Fruit fly (Drosophila melanogaster) whole organism, pupa: ENCODE data around the gene CG5381.

Experiments
- CG14655 ChIP-seq: fragments of 200-800 bp; sonication (Bioruptor generic); optimal IDR thresholded peaks from 3 replicates; lab custom pipeline; 2017; ENCODE audit warnings: mild to moderate bottlenecking, missing biosample characterization, missing genetic modification reagents, missing genetic modification characterization
- CG15710 ChIP-seq: fragments of 200-800 bp; sonication (Bioruptor generic); optimal IDR thresholded peaks from 2 replicates; lab custom pipeline; 2018; ENCODE audit warnings: missing biosample characterization, mild to moderate bottlenecking, missing genetic modification characterization, moderate library complexity
- CG9948 ChIP-seq: fragments of 200-800 bp; sonication (Bioruptor generic); optimal IDR thresholded peaks from 2 replicates; lab custom pipeline; 2018; ENCODE audit warnings: missing biosample characterization, mild to moderate bottlenecking, missing genetic modification characterization, moderate library complexity
- D1 ChIP-seq: fragments of 200-800 bp; sonication (Bioruptor generic); optimal IDR thresholded peaks from 2 replicates; lab custom pipeline; 2018; ENCODE audit warnings: missing biosample characterization, mild to moderate bottlenecking, missing genetic modification characterization, moderate library complexity
- EcR ChIP-seq: fragments of 200-800 bp; sonication (Bioruptor generic); optimal IDR thresholded peaks from 3 replicates; lab custom pipeline; 2019; ENCODE audit warnings: missing biosample characterization, missing genetic modification characterization, mild to moderate bottlenecking, moderate library complexity, missing genetic modification reagents
- Ets98B ChIP-seq: fragments of 200-800 bp; sonication (Bioruptor generic); IDR thresholded peaks from 2 replicates; pipeline ENCODE4 v1.3.6; 2022; ENCODE audit warnings: missing biosample characterization, missing genetic modification characterization
- rn ChIP-seq: fragments of 200-800 bp; sonication (Bioruptor generic); IDR thresholded peaks from 2 replicates; pipeline ENCODE4 v1.3.6; 2022; ENCODE audit warnings: missing biosample characterization, missing genetic modification characterization

dm6 chr2L:10303786-10304185, 19.1 kb downstream of the CG5381 start, which contains the start of gene nmd:
- TF ChIP-seq CG14655 (GFP tag; lab: Kevin White, UChicago) (no peak), EcR (GFP tag; lab: Kevin White, UChicago) (no peak), Ets98B (GFP tag; lab: Robert Waterston, UW) (no peak), CG9948 (tag; lab: Kevin White, UChicago) (no peak), rn (no peak), D1 (tag; lab: Kevin White, UChicago) (no peak), CG15710 (tag; lab: Kevin White, UChicago) (no peak)
